Worm (Caenorhabditis elegans): ENCODE measurements around the gene Y39B6A.25.

ce11 chrV:19073169-19073568 is 46.9 kb downstream of the Y39B6A.25 start:
- TF ChIP-seq Y79H2A.3 (GFP tag; conservative IDR thresholded peaks at IDR 0.05) (no peak), nhr-80 (tag; optimal IDR thresholded peaks at IDR 0.05) (no peak), nhr-120 (GFP tag; IDR thresholded peaks at IDR 0.05) (no peak), snpc-4 (GFP tag; optimal IDR thresholded peaks at IDR 0.05) (no peak), snpc-4 (tag; optimal IDR thresholded peaks at IDR 0.05) (no peak), repo-1 (tag; optimal IDR thresholded peaks at IDR 0.05) (no peak), nhr-27 (tag; optimal IDR thresholded peaks at IDR 0.05) (no peak), athp-1 (tag; optimal IDR thresholded peaks at IDR 0.05) (no peak), F22D6.2 (tag; optimal IDR thresholded peaks at IDR 0.05) (no peak), ztf-6 (GFP tag; IDR thresholded peaks at IDR 0.05) (no peak), ztf-28 (GFP tag; IDR thresholded peaks at IDR 0.05) (no peak), cebp-2 (GFP tag; IDR thresholded peaks at IDR 0.05) (no peak), bed-1 (GFP tag; IDR thresholded peaks at IDR 0.05) (no peak), fkh-3 (tag; optimal IDR thresholded peaks at IDR 0.05) (no peak)

Measured in whole organism, young adult.